Worm (Caenorhabditis elegans) whole organism, L4 larva: ENCODE results near the gene mltn-9.

ENCODE experiments used
- F26F4.8 ChIP-seq: fragments of 200-800 bp; sonication (Bioruptor generic); conservative IDR thresholded peaks from 2 replicates; pipeline ENCODE4 v1.3.6; 2022; ENCODE audit warnings: missing genetic modification characterization, missing compliant biosample characterization
- F44E2.7 ChIP-seq: fragments of 200-800 bp; sonication (Bioruptor generic); IDR thresholded peaks from 2 replicates; pipeline ENCODE4 v2.1.2; 2022; ENCODE audit warnings: missing genetic modification characterization, missing compliant biosample characterization
- F49E8.2 ChIP-seq: sonication (generic microtip); optimal IDR thresholded peaks from 2 replicates; lab custom pipeline; 2016; ENCODE audit warnings: missing compliant biosample characterization, mild to moderate bottlenecking, missing genetic modification characterization, borderline replicate concordance
- Y105C5A.15 ChIP-seq: fragments of 200-800 bp; sonication (Bioruptor generic); IDR thresholded peaks from 2 replicates; pipeline ENCODE4 v1.3.6; 2022; ENCODE audit warnings: missing genetic modification characterization, missing compliant biosample characterization
- Y5F2A.4 ChIP-seq: fragments of 200-800 bp; sonication (Bioruptor generic); optimal IDR thresholded peaks from 2 replicates; lab custom pipeline; 2018; ENCODE audit warnings: mild to moderate bottlenecking, missing genetic modification characterization, missing compliant biosample characterization
- Y75B8A.6 ChIP-seq: fragments of 200-800 bp; sonication (Bioruptor generic); IDR thresholded peaks from 2 replicates; pipeline ENCODE4 v1.3.6; 2022; ENCODE audit warnings: missing genetic modification reagents, missing genetic modification characterization, missing compliant biosample characterization
- ZK337.2 ChIP-seq: fragments of 200-800 bp; sonication (Bioruptor generic); IDR thresholded peaks from 2 replicates; pipeline ENCODE4 v1.3.6; 2022; ENCODE audit warnings: missing genetic modification reagents, missing genetic modification characterization, missing compliant biosample characterization
- aha-1 ChIP-seq: fragments of 150-350 bp; peaks from one replicate; lab custom pipeline; 2014; ENCODE audit warnings: missing biosample characterization, missing genetic modification characterization
- aly-2 ChIP-seq: sonication (generic microtip); optimal IDR thresholded peaks from 2 replicates; lab custom pipeline; 2018; ENCODE audit warnings: missing biosample characterization, missing genetic modification characterization
- ces-1 ChIP-seq: fragments of 150-350 bp; sonication (generic microtip); optimal IDR thresholded peaks from 4 replicates; lab custom pipeline; 2014; ENCODE audit warnings: missing biosample characterization, missing genetic modification reagents, missing genetic modification characterization
- daf-16 ChIP-seq, 3 experiments: sonication (generic microtip); optimal IDR thresholded peaks; 2 replicates each; lab custom pipeline; 2016 to 2017; ENCODE audit warnings: missing genetic modification characterization in 3 of 3, missing genetic modification reagents in 3 of 3, mild to moderate bottlenecking in 2 of 3, missing compliant biosample characterization in 2 of 3, missing biosample characterization in 1 of 3, moderate library complexity in 1 of 3
- dmd-6 ChIP-seq: fragments of 200-800 bp; sonication (Bioruptor generic); IDR thresholded peaks from 2 replicates; pipeline ENCODE4 v1.3.6; 2022; ENCODE audit warnings: missing genetic modification reagents, missing genetic modification characterization, missing compliant biosample characterization
- dve-1 ChIP-seq: sonication (generic microtip); optimal IDR thresholded peaks from 2 replicates; lab custom pipeline; 2017; ENCODE audit warnings: antibody characterized with exemption, mild to moderate bottlenecking, missing genetic modification characterization, missing compliant biosample characterization; ENCODE audit not compliant: insufficient read depth
- egl-27 ChIP-seq: sonication (generic microtip); optimal IDR thresholded peaks from 3 replicates; lab custom pipeline; 2017; ENCODE audit warnings: missing biosample characterization, missing genetic modification reagents, missing genetic modification characterization
- fkh-10 ChIP-seq: fragments of 150-350 bp; optimal IDR thresholded peaks from 2 replicates; lab custom pipeline; 2014; ENCODE audit warnings: missing biosample characterization, missing genetic modification reagents, missing genetic modification characterization
- gei-8 ChIP-seq: fragments of 200-800 bp; sonication (Bioruptor generic); optimal IDR thresholded peaks from 2 replicates; lab custom pipeline; 2018; ENCODE audit warnings: mild to moderate bottlenecking, missing genetic modification characterization, missing compliant biosample characterization
- hif-1 ChIP-seq, 2 experiments: sonication (generic microtip); optimal IDR thresholded peaks; 2 replicates each; lab custom pipeline; 2016 to 2017; ENCODE audit warnings: missing compliant biosample characterization in 2 of 2, missing genetic modification characterization in 2 of 2, missing genetic modification reagents in 2 of 2, missing genotype in 2 of 2, mild to moderate bottlenecking in 1 of 2
- hlh-11 ChIP-seq: fragments of 200-800 bp; sonication (Bioruptor generic); optimal IDR thresholded peaks from 2 replicates; lab custom pipeline; 2018; ENCODE audit warnings: mild to moderate bottlenecking, missing genetic modification characterization, missing compliant biosample characterization
- hlh-30 ChIP-seq: sonication (generic microtip); optimal IDR thresholded peaks from 2 replicates; lab custom pipeline; 2017; ENCODE audit warnings: antibody characterized with exemption, mild to moderate bottlenecking, missing genetic modification characterization, missing compliant biosample characterization; ENCODE audit not compliant: insufficient read depth
- hmg-1.1 ChIP-seq: fragments of 200-800 bp; sonication (Bioruptor generic); IDR thresholded peaks from 2 replicates; pipeline ENCODE4 v1.3.6; 2022; ENCODE audit warnings: missing genetic modification reagents, missing genetic modification characterization, missing compliant biosample characterization
- lin-1 ChIP-seq: fragments of 200-800 bp; sonication (Bioruptor generic); IDR thresholded peaks from 2 replicates; pipeline ENCODE4 v1.3.6; 2022; ENCODE audit warnings: missing genetic modification reagents, missing genetic modification characterization, missing compliant biosample characterization
- lin-39 ChIP-seq: fragments of 150-350 bp; optimal IDR thresholded peaks from 2 replicates; lab custom pipeline; 2014; ENCODE audit warnings: missing biosample characterization, missing genetic modification reagents, missing genetic modification characterization
- lsy-2 ChIP-seq, 2 experiments: fragments of 150-350 bp in 1 of 2; sonication (generic microtip) in 1 of 2; optimal IDR thresholded peaks; 2 replicates each; lab custom pipeline; 2014 to 2017; ENCODE audit warnings: missing biosample characterization in 2 of 2, missing genetic modification characterization in 2 of 2
- madf-9 ChIP-seq: fragments of 200-800 bp; sonication (Bioruptor generic); conservative IDR thresholded peaks from 2 replicates; pipeline ENCODE4 v1.3.6; 2022; ENCODE audit warnings: missing genetic modification reagents, missing genetic modification characterization, missing compliant biosample characterization
- mdl-1 ChIP-seq, 2 experiments: fragments of 150-350 bp in 1 of 2; sonication (generic microtip) in 1 of 2; optimal IDR thresholded peaks; 2 replicates each; lab custom pipeline; 2014 to 2017; ENCODE audit warnings: missing biosample characterization in 2 of 2, missing genetic modification characterization in 2 of 2
- mep-1 ChIP-seq: fragments of 150-350 bp; sonication (generic microtip); optimal IDR thresholded peaks from 3 replicates; lab custom pipeline; 2014; ENCODE audit warnings: missing biosample characterization, missing genetic modification characterization
- mxl-3 ChIP-seq: fragments of 200-800 bp; sonication (Bioruptor generic); optimal IDR thresholded peaks from 2 replicates; lab custom pipeline; 2018; ENCODE audit warnings: mild to moderate bottlenecking, missing genetic modification characterization, missing compliant biosample characterization
- nhr-11 ChIP-seq: fragments of 150-350 bp; optimal IDR thresholded peaks from 2 replicates; lab custom pipeline; 2014; ENCODE audit warnings: missing biosample characterization, missing genetic modification characterization
- nhr-237 ChIP-seq: sonication (generic microtip); optimal IDR thresholded peaks from 2 replicates; lab custom pipeline; 2017; ENCODE audit warnings: missing biosample characterization, missing genetic modification characterization
- nhr-25 ChIP-seq: sonication (generic microtip); optimal IDR thresholded peaks from 2 replicates; lab custom pipeline; 2017; ENCODE audit warnings: missing genetic modification characterization, mild to moderate bottlenecking, missing compliant biosample characterization, antibody characterized with exemption, moderate library complexity, borderline replicate concordance; ENCODE audit not compliant: insufficient read depth
- nhr-28 ChIP-seq: fragments of 150-350 bp; optimal IDR thresholded peaks from 2 replicates; lab custom pipeline; 2014; ENCODE audit warnings: missing biosample characterization, missing genetic modification characterization
- nhr-48 ChIP-seq: sonication (generic microtip); optimal IDR thresholded peaks from 2 replicates; lab custom pipeline; 2016; ENCODE audit warnings: mild to moderate bottlenecking, missing genetic modification characterization, missing compliant biosample characterization
- nhr-6 ChIP-seq: fragments of 150-350 bp; optimal IDR thresholded peaks from 2 replicates; lab custom pipeline; 2014; ENCODE audit warnings: missing biosample characterization, missing genetic modification characterization
- nhr-76 ChIP-seq: fragments of 150-350 bp; optimal IDR thresholded peaks from 2 replicates; lab custom pipeline; 2014; ENCODE audit warnings: missing biosample characterization, missing genetic modification characterization
- nhr-77 ChIP-seq: fragments of 150-350 bp; optimal IDR thresholded peaks from 2 replicates; lab custom pipeline; 2014; ENCODE audit warnings: missing biosample characterization, missing genetic modification characterization
- pha-4 ChIP-seq, 2 experiments: fragments of 150-350 bp in 1 of 2; fragments of 200-800 bp in 1 of 2; sonication (Bioruptor generic) in 1 of 2; IDR thresholded peaks in 1 of 2; optimal IDR thresholded peaks in 1 of 2; 2 replicates each; pipeline versions ENCODE4 v1.3.6 to Lab custom; 2014 to 2022; ENCODE audit warnings: missing genetic modification characterization in 2 of 2, missing genetic modification reagents in 2 of 2, missing biosample characterization in 1 of 2, missing compliant biosample characterization in 1 of 2
- php-3 ChIP-seq: fragments of 200-800 bp; sonication (Bioruptor generic); IDR thresholded peaks from 2 replicates; pipeline ENCODE4 v1.3.6; 2022; ENCODE audit warnings: missing genetic modification reagents, missing genetic modification characterization, missing compliant biosample characterization
- pqm-1 ChIP-seq: sonication (generic microtip); optimal IDR thresholded peaks from 2 replicates; lab custom pipeline; 2017; ENCODE audit warnings: missing biosample characterization, missing genetic modification characterization
- unc-62 ChIP-seq, 3 experiments: fragments of 150-350 bp in 1 of 3; sonication (generic microtip); optimal IDR thresholded peaks in 2 of 3; peaks in 1 of 3; 1 replicate in 1 of 3; 2 replicates in 2 of 3; lab custom pipeline; 2014 to 2017; ENCODE audit warnings: missing biosample characterization in 3 of 3, missing genetic modification characterization in 3 of 3, missing genetic modification reagents in 3 of 3, missing genotype in 1 of 3
- vab-7 ChIP-seq: fragments of 200-800 bp; sonication (Bioruptor generic); IDR thresholded peaks from 2 replicates; pipeline ENCODE4 v1.3.6; 2022; ENCODE audit warnings: missing genetic modification reagents, missing genetic modification characterization, missing compliant biosample characterization
- zip-11 ChIP-seq: fragments of 200-800 bp; sonication (Bioruptor generic); IDR thresholded peaks from 2 replicates; pipeline ENCODE4 v1.3.6; 2022; ENCODE audit warnings: missing genetic modification characterization, missing compliant biosample characterization
- zip-2 ChIP-seq: fragments of 150-350 bp; optimal IDR thresholded peaks from 2 replicates; lab custom pipeline; 2014; ENCODE audit warnings: missing biosample characterization, missing genetic modification characterization

The mltn-9 gene

DNA sequence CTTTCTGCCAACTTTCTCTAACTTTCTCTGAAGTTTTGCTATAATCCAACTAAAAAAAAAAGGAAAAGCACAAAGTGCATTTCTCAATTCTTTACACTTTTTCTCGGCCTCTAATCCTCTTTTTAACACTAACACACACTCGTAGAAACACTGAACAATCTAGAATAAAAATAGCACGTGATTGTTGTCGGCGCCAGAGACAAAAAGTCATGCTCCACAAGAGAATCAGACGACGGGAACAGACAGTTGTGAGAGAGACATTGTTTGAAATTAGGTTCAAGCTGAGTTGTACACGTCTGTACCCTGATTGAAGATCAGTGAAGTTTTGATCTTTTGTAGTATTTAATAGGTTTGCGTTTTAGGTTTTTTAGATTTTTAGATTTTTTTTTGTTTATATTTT, 17.5 kb upstream of the mltn-9 start (continued):
- TF ChIP-seq fkh-10 (GFP tag; lab: Kevin White, UChicago): no peak
- no peak for TF ChIP-seq nhr-237
- TF ChIP-seq mxl-3 (GFP tag; lab: Kevin White, UChicago): no peak
- no peak for TF ChIP-seq ces-1
- TF ChIP-seq Y5F2A.4: no peak
- no peak for TF ChIP-seq lin-39 (tag; lab: Kevin White, UChicago)
- no peak for TF ChIP-seq nhr-76 (tag; lab: Kevin White, UChicago)
- TF ChIP-seq dve-1: peak; percentile 99
- TF ChIP-seq zip-11 (GFP tag; lab: Robert Waterston, UW): no peak
- TF ChIP-seq gei-8 (GFP tag; lab: Kevin White, UChicago): no peak
- peak; percentile 59 for TF ChIP-seq hmg-1.1

DNA sequence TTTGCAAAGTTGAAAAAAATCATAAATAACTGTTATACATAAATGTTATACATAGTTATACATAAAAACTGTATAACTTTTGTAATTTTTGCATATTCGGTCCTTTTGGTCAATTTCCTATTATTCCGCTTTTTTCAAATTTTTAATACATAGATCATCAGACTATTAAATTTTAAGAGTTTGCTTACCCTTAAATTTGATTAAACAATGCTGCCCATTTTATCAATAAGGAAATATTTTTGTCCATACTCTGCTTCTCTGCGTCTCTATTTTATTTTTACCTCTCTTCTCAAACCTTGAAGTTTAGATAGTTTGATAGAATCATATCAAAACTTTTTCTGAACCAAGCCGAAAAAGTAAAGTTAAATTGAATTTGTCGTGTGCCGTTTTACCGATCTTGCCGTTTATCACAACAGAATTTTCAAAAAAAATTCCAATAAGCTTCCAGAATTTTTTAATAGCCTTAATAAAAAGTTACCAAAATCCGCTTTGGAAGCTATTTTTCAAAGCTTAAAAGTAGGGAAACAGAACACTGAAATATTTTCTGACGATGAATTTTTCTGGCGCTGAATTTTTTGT, 16.5 kb upstream of the mltn-9 start:
- TF ChIP-seq aha-1 (peak; percentile 54), nhr-6 (tag; lab: Kevin White, UChicago) (no peak), unc-62 (GFP tag; optimal IDR thresholded peaks at IDR 0.05 in 1 of 2; lab: Kevin White, UChicago) (no peak), unc-62 (tag; optimal IDR thresholded peaks at IDR 0.05; lab: Kevin White, UChicago) (no peak), daf-16 (GFP tag; optimal IDR thresholded peaks at IDR 0.05; lab: Kevin White, UChicago) (no peak), daf-16 (tag; optimal IDR thresholded peaks at IDR 0.05; lab: Kevin White, UChicago) (peak; percentile 79), Y75B8A.6 (GFP tag; lab: Robert Waterston, UW) (no peak), nhr-28 (peak; percentile 43), pha-4 (GFP tag; IDR thresholded peaks at IDR 0.05; lab: Robert Waterston, UW) (no peak), pha-4 (tag; optimal IDR thresholded peaks at IDR 0.05; lab: Kevin White, UChicago) (no peak), F26F4.8 (GFP tag; lab: Robert Waterston, UW) (no peak), Y105C5A.15 (GFP tag; lab: Robert Waterston, UW) (0 out of 2 replicates have a peak, but pooled peaks have one; percentile 58), hlh-30 (tag; lab: Kevin White, UChicago) (peak; percentile 12), nhr-77 (tag; lab: Kevin White, UChicago) (no peak), dve-1 (peak; percentile 24), aly-2 (tag; lab: Kevin White, UChicago) (no peak), ZK337.2 (no peak), F44E2.7 (GFP tag; lab: Robert Waterston, UW) (no peak), nhr-25 (tag; lab: Kevin White, UChicago) (no peak), php-3 (GFP tag; lab: Robert Waterston, UW) (no peak), F49E8.2 (tag; lab: Kevin White, UChicago) (no peak), vab-7 (GFP tag; lab: Robert Waterston, UW) (no peak), nhr-11 (tag; lab: Kevin White, UChicago) (no peak)
- TF ChIP-seq, all 104 proteins: peak for 6

DNA sequence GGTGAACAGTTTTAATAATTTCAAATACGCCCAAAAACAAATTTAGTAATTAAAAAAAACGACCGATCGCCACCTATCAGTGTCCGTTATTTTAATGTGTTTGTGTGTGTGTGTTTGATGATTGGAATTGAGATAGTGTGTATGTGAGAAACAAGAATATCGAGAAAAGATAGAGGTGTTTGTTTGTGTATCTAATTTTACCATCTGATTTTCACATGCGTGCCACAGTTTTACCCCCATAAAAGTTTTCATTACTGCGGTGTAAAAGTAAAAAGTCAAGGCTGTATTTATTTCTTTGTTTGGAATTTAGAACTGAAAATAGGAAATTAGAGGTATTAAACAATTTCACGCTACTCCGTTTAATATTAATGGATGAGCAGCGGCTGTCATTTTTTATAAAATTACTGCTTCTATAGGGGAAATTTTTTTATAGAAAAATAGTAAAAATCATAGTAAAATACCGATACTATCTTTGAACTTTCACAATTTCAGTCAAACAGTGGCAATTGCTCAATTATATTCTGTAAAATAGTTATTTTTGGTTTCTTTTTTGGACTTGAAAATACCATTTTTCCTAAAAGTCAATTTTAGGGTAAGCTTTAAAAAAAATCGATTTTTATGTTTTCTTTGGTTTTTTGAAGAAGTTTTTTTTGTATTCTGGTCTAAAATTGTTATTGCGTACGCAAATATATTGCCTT, 15.8 kb upstream of the mltn-9 start:
- TF ChIP-seq dmd-6 (GFP tag; lab: Robert Waterston, UW) (peak; percentile 40), daf-16 (GFP tag; optimal IDR thresholded peaks at IDR 0.05; lab: Kevin White, UChicago) (no peak), daf-16 (tag; optimal IDR thresholded peaks at IDR 0.05; lab: Kevin White, UChicago) (peak; percentile 71), egl-27 (tag; lab: Kevin White, UChicago) (no peak), mdl-1 (tag; optimal IDR thresholded peaks at IDR 0.05; lab: Kevin White, UChicago) (peak in 1 of 2 experiments; percentile 66), lsy-2 (tag; optimal IDR thresholded peaks at IDR 0.05; lab: Kevin White, UChicago) (peak in 1 of 2 experiments; percentile 33), zip-11 (GFP tag; lab: Robert Waterston, UW) (0 out of 2 replicates have a peak, but pooled peaks have one; percentile 30), aha-1 (peak; percentile 97), hlh-30 (tag; lab: Kevin White, UChicago) (peak; percentile 32), pqm-1 (tag; lab: Kevin White, UChicago) (peak; percentile 61), lin-39 (tag; lab: Kevin White, UChicago) (no peak), madf-9 (GFP tag; lab: Robert Waterston, UW) (0 out of 2 replicates have a peak, but pooled peaks have one; percentile 10), mep-1 (tag; lab: Kevin White, UChicago) (peak; percentile 14), nhr-6 (tag; lab: Kevin White, UChicago) (peak; percentile 1), dve-1 (peak; percentile 15), hlh-11 (tag; lab: Kevin White, UChicago) (peak; percentile 34), nhr-48 (tag; lab: Kevin White, UChicago) (no peak), zip-2 (tag; lab: Kevin White, UChicago) (no peak), nhr-28 (peak; percentile 85), lin-1 (0 out of 2 replicates have a peak, but pooled peaks have one; percentile 22), hif-1 (tag; optimal IDR thresholded peaks at IDR 0.05; lab: Kevin White, UChicago) (peak in 1 of 2 experiments; percentile 28), php-3 (GFP tag; lab: Robert Waterston, UW) (peak; percentile 74; the same call in 1 of the 2 replicates), F26F4.8 (GFP tag; lab: Robert Waterston, UW) (no peak), mxl-3 (GFP tag; lab: Kevin White, UChicago) (peak; percentile 28)
